Worm (Caenorhabditis elegans): Measurements from ENCODE around the gene Y43D4A.2.
A peak's percentile ranks its signal among the peaks of the same experiment; 100 is the strongest.

Gene Y43D4A.2

DNA sequence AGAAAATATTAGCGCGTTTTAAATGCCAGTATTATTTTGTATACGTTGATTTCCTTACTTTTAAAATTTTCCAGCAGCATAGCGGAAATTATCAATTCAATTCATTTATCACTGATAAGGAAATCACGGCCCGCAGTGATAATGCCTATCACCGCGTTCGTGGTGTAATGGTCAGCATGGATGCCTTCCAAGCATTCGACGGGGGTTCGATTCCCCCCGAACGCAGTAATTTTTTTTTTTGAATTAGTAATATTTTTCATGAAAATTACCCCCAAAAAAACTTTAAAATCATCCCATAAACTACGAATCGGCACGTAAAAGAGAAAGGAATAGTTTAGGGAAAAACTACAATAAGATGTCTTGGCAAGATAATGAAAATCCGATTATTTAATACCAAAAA, 19.4 kb upstream of the Y43D4A.2 start (continued):
- TF ChIP-seq sdz-12 (GFP tag; optimal IDR thresholded peaks at IDR 0.05) (peak; percentile 39), mxl-2 (GFP tag; conservative IDR thresholded peaks at IDR 0.05) (0 out of 2 replicates have a peak, but pooled peaks have one; percentile 42), F44E2.7 (GFP tag; IDR thresholded peaks at IDR 0.05) (peak; percentile 78; the same call in 1 of the 2 replicates), daf-16 (GFP tag; optimal IDR thresholded peaks at IDR 0.05) (peak in 1 of 2 experiments; percentile 85), daf-16 (tag; optimal IDR thresholded peaks at IDR 0.05) (peak; percentile 40), F26F4.8 (GFP tag; conservative IDR thresholded peaks at IDR 0.05) (peak; percentile 85), D1046.2 (GFP tag; IDR thresholded peaks at IDR 0.05) (peak; percentile 68; the same call in 1 of the 2 replicates), madf-5 (GFP tag; IDR thresholded peaks at IDR 0.05) (peak in 1 of 2 experiments; percentile 47; a peak in 1 of 4 replicates), snpc-1.2 (GFP tag; IDR thresholded peaks at IDR 0.05) (peak; percentile 98), jun-1 (tag; optimal IDR thresholded peaks at IDR 0.05) (no peak), aly-2 (tag; optimal IDR thresholded peaks at IDR 0.05) (no peak), spr-3 (GFP tag; optimal IDR thresholded peaks at IDR 0.05) (peak; percentile 17), spr-1 (tag; optimal IDR thresholded peaks at IDR 0.05) (peak; percentile 68), lin-15B (tag; optimal IDR thresholded peaks at IDR 0.05) (no peak), nhr-102 (tag; optimal IDR thresholded peaks at IDR 0.05) (peak; percentile 30), pqm-1 (tag; optimal IDR thresholded peaks at IDR 0.05) (no peak), zfp-2 (tag; optimal IDR thresholded peaks at IDR 0.05) (no peak), hlh-30 (tag; optimal IDR thresholded peaks at IDR 0.05; ENCODE audit: insufficient read depth) (no peak), nhr-28 (tag; optimal IDR thresholded peaks at IDR 0.05) (no peak), ZK337.2 (GFP tag; IDR thresholded peaks at IDR 0.05) (peak; percentile 52; the same call in 1 of the 2 replicates), ceh-32 (tag; optimal IDR thresholded peaks at IDR 0.05; ENCODE audit: poor library complexity) (no peak), fos-1 (tag; optimal IDR thresholded peaks at IDR 0.05) (no peak), unc-130 (GFP tag; optimal IDR thresholded peaks at IDR 0.05) (peak; percentile 56), pha-4 (GFP tag; IDR thresholded peaks at IDR 0.05) (peak; percentile 80; the same call in 1 of the 2 replicates), pha-4 (tag; optimal IDR thresholded peaks at IDR 0.05) (no peak), unc-62 (GFP tag; optimal IDR thresholded peaks at IDR 0.05 in 1 of 2) (no peak), unc-62 (tag; optimal IDR thresholded peaks at IDR 0.05) (no peak), lin-39 (tag; optimal IDR thresholded peaks at IDR 0.05) (no peak), daf-8 (GFP tag; IDR thresholded peaks at IDR 0.05) (0 out of 2 replicates have a peak, but pooled peaks have one; percentile 53), Y48G9A.11 (GFP tag; IDR thresholded peaks at IDR 0.05) (peak; percentile 44; the same call in 1 of the 2 replicates), nhr-41 (GFP tag; IDR thresholded peaks at IDR 0.05) (no peak), dmd-6 (GFP tag; IDR thresholded peaks at IDR 0.05) (no peak), unc-39 (tag; optimal IDR thresholded peaks at IDR 0.05) (no peak), lin-38 (GFP tag; IDR thresholded peaks at IDR 0.05) (peak; percentile 76), lir-3 (tag; optimal IDR thresholded peaks at IDR 0.05) (peak; percentile 34), zip-2 (tag; optimal IDR thresholded peaks at IDR 0.05) (no peak), nhr-11 (tag; optimal IDR thresholded peaks at IDR 0.05) (no peak), egl-27 (tag; optimal IDR thresholded peaks at IDR 0.05) (no peak), madf-9 (GFP tag; conservative IDR thresholded peaks at IDR 0.05) (peak; percentile 78), mep-1 (tag; optimal IDR thresholded peaks at IDR 0.05) (peak; percentile 9), lsy-2 (tag; optimal IDR thresholded peaks at IDR 0.05) (no peak), dve-1 (tag; optimal IDR thresholded peaks at IDR 0.05; ENCODE audit: insufficient read depth) (peak; percentile 44), skn-1 (tag; optimal IDR thresholded peaks at IDR 0.05) (no peak), Y105C5A.15 (GFP tag; IDR thresholded peaks at IDR 0.05) (peak; percentile 67; the same call in 1 of the 2 replicates), nhr-6 (tag; optimal IDR thresholded peaks at IDR 0.05) (no peak)

All from whole organism, L4 larva.